Fruit fly (Drosophila melanogaster) whole organism, embryonic: ENCODE measurements around the gene aph-1.

Experiments used
- CG10543 ChIP-seq: fragments of 200-800 bp; sonication (Bioruptor generic); optimal IDR thresholded peaks from 3 replicates; lab custom pipeline; 2017; ENCODE audit warnings: missing biosample characterization, mild to moderate bottlenecking, missing genetic modification characterization, moderate library complexity
- CG10979 ChIP-seq: fragments of 200-800 bp; sonication (Bioruptor generic); optimal IDR thresholded peaks from 2 replicates; lab custom pipeline; 2018; ENCODE audit warnings: missing biosample characterization, mild to moderate bottlenecking, missing genetic modification characterization, moderate library complexity
- CG12236 ChIP-seq: fragments of 200-800 bp; sonication (Bioruptor generic); optimal IDR thresholded peaks from 2 replicates; lab custom pipeline; 2016; ENCODE audit warnings: missing biosample characterization, missing genetic modification characterization
- CG12942 ChIP-seq: fragments of 200-800 bp; sonication (Bioruptor generic); optimal IDR thresholded peaks from 3 replicates; lab custom pipeline; 2016; ENCODE audit warnings: missing biosample characterization, missing genetic modification characterization
- CG13894 ChIP-seq: fragments of 200-800 bp; sonication (Bioruptor generic); optimal IDR thresholded peaks from 3 replicates; lab custom pipeline; 2018; ENCODE audit warnings: missing biosample characterization, mild to moderate bottlenecking, missing genetic modification characterization, moderate library complexity
- CG14441 ChIP-seq: fragments of 200-800 bp; sonication (Bioruptor generic); IDR thresholded peaks from 2 replicates; pipeline ENCODE4 v1.3.6; 2022; ENCODE audit warnings: missing biosample characterization, missing genetic modification characterization
- CG15073 ChIP-seq: fragments of 200-800 bp; sonication (Bioruptor generic); optimal IDR thresholded peaks from 2 replicates; lab custom pipeline; 2016; ENCODE audit warnings: missing biosample characterization, missing genetic modification characterization
- CG1603 ChIP-seq: fragments of 200-800 bp; sonication (Bioruptor generic); optimal IDR thresholded peaks from 2 replicates; lab custom pipeline; 2019; ENCODE audit warnings: missing biosample characterization, mild to moderate bottlenecking, missing genetic modification characterization, moderate library complexity
- CG17829 ChIP-seq: fragments of 200-800 bp; optimal IDR thresholded peaks from 2 replicates; lab custom pipeline; 2019; ENCODE audit warnings: missing biosample characterization, mild to moderate bottlenecking, missing genetic modification characterization, moderate library complexity
- CG18619 ChIP-seq: fragments of 200-800 bp; sonication (Bioruptor generic); optimal IDR thresholded peaks from 3 replicates; lab custom pipeline; 2017; ENCODE audit warnings: missing biosample characterization, mild to moderate bottlenecking, missing genetic modification characterization
- CG32767 ChIP-seq: fragments of 200-800 bp; sonication (Bioruptor generic); IDR thresholded peaks from 2 replicates; pipeline ENCODE4 v1.3.6; 2022; ENCODE audit warnings: missing biosample characterization, missing genetic modification characterization
- CG34224 ChIP-seq: fragments of 200-800 bp; sonication (Bioruptor generic); IDR thresholded peaks from 3 replicates; pipeline ENCODE4 v1.3.6; 2022; ENCODE audit warnings: missing biosample characterization, missing genetic modification characterization; ENCODE audit not compliant: partially characterized antibody
- CG3726 ChIP-seq: fragments of 200-800 bp; sonication (Bioruptor generic); IDR thresholded peaks from 3 replicates; pipeline ENCODE4, ENCODE4 v1.3.6; 2022; ENCODE audit warnings: missing biosample characterization, missing genetic modification characterization
- CG3995 ChIP-seq: fragments of 200-800 bp; sonication (Bioruptor generic); optimal IDR thresholded peaks from 3 replicates; lab custom pipeline; 2016; ENCODE audit warnings: missing biosample characterization, missing genetic modification characterization
- CG4404 ChIP-seq: fragments of 200-800 bp; sonication (Bioruptor generic); IDR thresholded peaks from 2 replicates; pipeline ENCODE4 v1.3.6; 2022; ENCODE audit warnings: missing biosample characterization, missing genetic modification characterization
- CG6254 ChIP-seq: fragments of 200-800 bp; sonication (Bioruptor generic); optimal IDR thresholded peaks from 3 replicates; lab custom pipeline; 2017; ENCODE audit warnings: mild to moderate bottlenecking, missing biosample characterization, missing genetic modification reagents, missing genetic modification characterization
- CG6654 ChIP-seq: fragments of 200-800 bp; sonication (Bioruptor generic); optimal IDR thresholded peaks from 2 replicates; lab custom pipeline; 2017; ENCODE audit warnings: missing biosample characterization, mild to moderate bottlenecking, missing genetic modification characterization
- CG7963 ChIP-seq: fragments of 200-800 bp; sonication (Bioruptor generic); IDR thresholded peaks from 3 replicates; pipeline ENCODE4 v1.3.6; 2022; ENCODE audit warnings: missing biosample characterization, missing genetic modification characterization; ENCODE audit not compliant: partially characterized antibody
- CG8765 ChIP-seq: fragments of 200-800 bp; sonication (Bioruptor generic); IDR thresholded peaks from 2 replicates; pipeline ENCODE4 v1.3.6; 2022; ENCODE audit warnings: missing biosample characterization, missing genetic modification characterization
- CG9215 ChIP-seq: fragments of 200-800 bp; sonication (Bioruptor generic); IDR thresholded peaks from 2 replicates; pipeline ENCODE4 v1.3.6; 2022; ENCODE audit warnings: missing biosample characterization, missing genetic modification characterization
- CkIIα-i1 ChIP-seq: fragments of 200-800 bp; sonication (Bioruptor generic); IDR thresholded peaks from 2 replicates; pipeline ENCODE4 v1.3.6; 2022; ENCODE audit warnings: missing biosample characterization, missing genetic modification characterization
- D19A ChIP-seq: fragments of 200-800 bp; optimal IDR thresholded peaks from 3 replicates; lab custom pipeline; 2019; ENCODE audit warnings: missing biosample characterization, mild to moderate bottlenecking, missing genetic modification characterization, moderate library complexity
- D19B ChIP-seq: fragments of 200-800 bp; sonication (Bioruptor generic); optimal IDR thresholded peaks from 2 replicates; lab custom pipeline; 2017; ENCODE audit warnings: missing biosample characterization, mild to moderate bottlenecking, missing genetic modification characterization
- Dek ChIP-seq: fragments of 200-800 bp; sonication (Bioruptor generic); optimal IDR thresholded peaks from 3 replicates; lab custom pipeline; 2019; ENCODE audit warnings: missing biosample characterization, mild to moderate bottlenecking, missing genetic modification characterization, moderate library complexity
- Lpt ChIP-seq: fragments of >200 bp; optimal IDR thresholded peaks from 2 replicates; lab custom pipeline; 2018; ENCODE audit warnings: missing biosample characterization, missing genetic modification characterization
- MBD-R2 ChIP-seq: fragments of 200-800 bp; sonication (Bioruptor generic); IDR thresholded peaks from 2 replicates; pipeline ENCODE4 v1.3.6; 2022; ENCODE audit warnings: missing biosample characterization, missing genetic modification characterization
- Mad ChIP-seq: fragments of 200-800 bp; sonication (Bioruptor generic); optimal IDR thresholded peaks from 2 replicates; lab custom pipeline; 2016; ENCODE audit warnings: missing biosample characterization, missing genetic modification characterization
- Med ChIP-seq: fragments of 200-800 bp; sonication (Bioruptor generic); peaks from one replicate; lab custom pipeline; 2016; ENCODE audit warnings: missing biosample characterization, missing genetic modification characterization, mild to moderate bottlenecking, inconsistent platforms, moderate library complexity
- Mes4 ChIP-seq: fragments of 200-800 bp; sonication (Bioruptor generic); optimal IDR thresholded peaks from 2 replicates; lab custom pipeline; 2016; ENCODE audit warnings: missing biosample characterization, missing genetic modification characterization
- Mrtf ChIP-seq: fragments of 200-800 bp; sonication (Bioruptor generic); IDR thresholded peaks from 3 replicates; pipeline ENCODE4 v1.3.6; 2022; ENCODE audit warnings: missing biosample characterization, missing genetic modification characterization
- NK7.1 ChIP-seq: fragments of 200-800 bp; sonication (Bioruptor generic); optimal IDR thresholded peaks from 3 replicates; lab custom pipeline; 2016; ENCODE audit warnings: missing biosample characterization, missing genetic modification characterization
- Sox100B ChIP-seq: fragments of 200-800 bp; sonication (Bioruptor generic); optimal IDR thresholded peaks from 3 replicates; lab custom pipeline; 2018; ENCODE audit warnings: missing biosample characterization, mild to moderate bottlenecking, missing genetic modification characterization
- Spps ChIP-seq: fragments of 200-800 bp; sonication (Bioruptor generic); optimal IDR thresholded peaks from 2 replicates; lab custom pipeline; 2018; ENCODE audit warnings: missing biosample characterization, mild to moderate bottlenecking, missing genetic modification characterization
- bigmax ChIP-seq: fragments of 200-800 bp; sonication (Bioruptor generic); optimal IDR thresholded peaks from 2 replicates; lab custom pipeline; 2018; ENCODE audit warnings: missing biosample characterization, mild to moderate bottlenecking, missing genetic modification characterization
- bowl ChIP-seq: fragments of 200-800 bp; sonication (Bioruptor generic); IDR thresholded peaks from 2 replicates; pipeline ENCODE4 v1.3.6; 2022; ENCODE audit warnings: missing biosample characterization, missing genetic modification characterization
- crol ChIP-seq: fragments of 200-800 bp; sonication (Bioruptor generic); IDR thresholded peaks from 2 replicates; pipeline ENCODE4 v1.3.6; 2022; ENCODE audit warnings: missing biosample characterization, missing genetic modification characterization
- grn ChIP-seq: fragments of 200-800 bp; sonication (Bioruptor generic); optimal IDR thresholded peaks from 3 replicates; lab custom pipeline; 2017; ENCODE audit warnings: missing biosample characterization, missing genetic modification characterization
- hbn ChIP-seq: fragments of 200-800 bp; sonication (Bioruptor generic); IDR thresholded peaks from 2 replicates; pipeline ENCODE4 v1.3.6; 2022; ENCODE audit warnings: missing biosample characterization, missing genetic modification characterization; ENCODE audit not compliant: partially characterized antibody
- her ChIP-seq: fragments of 200-800 bp; sonication (Bioruptor generic); optimal IDR thresholded peaks from 2 replicates; lab custom pipeline; 2016; ENCODE audit warnings: missing biosample characterization, missing genetic modification characterization
- hkb ChIP-seq, 2 experiments: fragments of 200-800 bp in 1 of 2; fragments of >200 bp in 1 of 2; sonication (Bioruptor generic) in 1 of 2; IDR thresholded peaks in 1 of 2; optimal IDR thresholded peaks in 1 of 2; 2 replicates each; pipeline versions ENCODE4 v1.3.6 to Lab custom; 2017 to 2022; ENCODE audit warnings: missing biosample characterization in 1 of 2, missing genetic modification characterization in 1 of 2
- insv ChIP-seq, 2 experiments: fragments of 200-800 bp; sonication (Bioruptor generic); optimal IDR thresholded peaks; 3 replicates each; lab custom pipeline; 2016 to 2018; ENCODE audit warnings: missing biosample characterization in 2 of 2, missing genetic modification characterization in 2 of 2
- kah ChIP-seq: fragments of 200-800 bp; sonication (Bioruptor generic); optimal IDR thresholded peaks from 2 replicates; lab custom pipeline; 2018; ENCODE audit warnings: missing biosample characterization, mild to moderate bottlenecking, missing genetic modification characterization
- lola ChIP-seq, 3 experiments: fragments of >200 bp in 2 of 3; fragments of 200-800 bp in 1 of 3; sonication (Bioruptor generic) in 1 of 3; optimal IDR thresholded peaks; 2 replicates each; lab custom pipeline; 2017 to 2019; ENCODE audit warnings: missing biosample characterization in 3 of 3, missing genetic modification characterization in 3 of 3, mild to moderate bottlenecking in 1 of 3, moderate library complexity in 1 of 3
- oc ChIP-seq: fragments of 200-800 bp; sonication (Bioruptor generic); optimal IDR thresholded peaks from 2 replicates; lab custom pipeline; 2018; ENCODE audit warnings: missing biosample characterization, mild to moderate bottlenecking, missing genetic modification characterization, moderate library complexity
- pan ChIP-seq, 4 experiments: fragments of >200 bp in 3 of 4; fragments of 200-800 bp in 1 of 4; sonication (Bioruptor generic) in 1 of 4; optimal IDR thresholded peaks in 3 of 4; IDR thresholded peaks in 1 of 4; 2 replicates each; pipeline versions ENCODE4 v1.3.6 to Lab custom; 2017 to 2022; ENCODE audit warnings: missing biosample characterization in 2 of 4, missing genetic modification characterization in 2 of 4, mixed read lengths in 1 of 4
- peb ChIP-seq: fragments of 200-800 bp; sonication (Bioruptor generic); IDR thresholded peaks from 2 replicates; pipeline ENCODE4 v1.3.6; 2022; ENCODE audit warnings: missing biosample characterization, missing genetic modification characterization
- schlank ChIP-seq: fragments of 200-800 bp; sonication (Bioruptor generic); optimal IDR thresholded peaks from 2 replicates; lab custom pipeline; 2018; ENCODE audit warnings: missing biosample characterization, mild to moderate bottlenecking, missing genetic modification characterization
- slou ChIP-seq: fragments of 200-800 bp; sonication (Bioruptor generic); optimal IDR thresholded peaks from 3 replicates; lab custom pipeline; 2016; ENCODE audit warnings: missing biosample characterization, missing genetic modification characterization
- tll ChIP-seq, 2 experiments: fragments of 200-800 bp in 1 of 2; fragments of >200 bp in 1 of 2; sonication (Bioruptor generic) in 1 of 2; optimal IDR thresholded peaks; 2 replicates each; lab custom pipeline; 2017 to 2019; ENCODE audit warnings: missing biosample characterization in 2 of 2, missing genetic modification characterization in 2 of 2, mild to moderate bottlenecking in 1 of 2, moderate library complexity in 1 of 2

The aph-1 gene

dm6 chr2L:2751904-2752459, 14.1 kb upstream of the aph-1 start, which contains the start of gene Bacc (continued):
- TF ChIP-seq kah (GFP tag; lab: Kevin White, UChicago), result peak; percentile 73
- TF ChIP-seq her, result peak; percentile 88
- TF ChIP-seq CG15073 (GFP tag; lab: Kevin White, UChicago), result peak; percentile 31
- TF ChIP-seq Sox100B (GFP tag; lab: Kevin White, UChicago), result peak; percentile 92
- no peak for TF ChIP-seq peb
- TF ChIP-seq bowl, result no peak
- no peak for TF ChIP-seq CG7963 (GFP tag; lab: Robert Waterston, UW)
- TF ChIP-seq oc, result peak; percentile 55
- TF ChIP-seq hbn, result no peak
- no peak for TF ChIP-seq CG9215 (GFP tag; lab: Robert Waterston, UW)
- peak; percentile 67 for TF ChIP-seq CG6654 (GFP tag; lab: Kevin White, UChicago)
- peak; percentile 77 for TF ChIP-seq schlank (tag; lab: Kevin White, UChicago)
- TF ChIP-seq hkb (optimal IDR thresholded peaks at IDR 0.05; lab: Kevin White, UChicago), result no peak
- TF ChIP-seq hkb (GFP tag; IDR thresholded peaks at IDR 0.05; lab: Robert Waterston, UW), result no peak
- TF ChIP-seq NK7.1 (GFP tag; lab: Kevin White, UChicago), result peak; percentile 87
- peak; percentile 73 for TF ChIP-seq CG3995 (GFP tag; lab: Kevin White, UChicago)
- peak; percentile 40 for TF ChIP-seq D19B (GFP tag; lab: Kevin White, UChicago)
- no peak for TF ChIP-seq crol
- peak; percentile 59 for TF ChIP-seq Mad (GFP tag; lab: Kevin White, UChicago)
- TF ChIP-seq insv (GFP tag; optimal IDR thresholded peaks at IDR 0.05; lab: Kevin White, UChicago), result peak in 1 of 2 experiments; percentile 7
- no peak for TF ChIP-seq MBD-R2 (GFP tag; lab: Robert Waterston, UW)
- TF ChIP-seq CG13894 (tag; lab: Kevin White, UChicago), result no peak
- no peak for TF ChIP-seq grn (GFP tag; lab: Kevin White, UChicago)
- peak; percentile 92 for TF ChIP-seq CG18619
- TF ChIP-seq Dek (tag; lab: Kevin White, UChicago), result peak; percentile 77
- TF ChIP-seq CG4404 (GFP tag; lab: Robert Waterston, UW), result no peak
- TF ChIP-seq CG10543, result peak; percentile 74
- TF ChIP-seq CG32767, result no peak
- TF ChIP-seq pan (optimal IDR thresholded peaks at IDR 0.05; lab: Kevin White, UChicago), result no peak
- TF ChIP-seq pan (GFP tag; optimal IDR thresholded peaks at IDR 0.05 in 1 of 2, IDR thresholded peaks at IDR 0.05 in 1 of 2), result no peak
- peak; percentile 73 for TF ChIP-seq CG17829 (tag; lab: Kevin White, UChicago)
- TF ChIP-seq CG6254, result peak; percentile 72
- TF ChIP-seq Med (GFP tag; lab: Kevin White, UChicago), result peak; percentile 97
- no peak for TF ChIP-seq CG34224 (GFP tag; lab: Robert Waterston, UW)
- peak; percentile 84 for TF ChIP-seq D19A (tag; lab: Kevin White, UChicago)
- TF ChIP-seq CkIIα-i1 (GFP tag; lab: Robert Waterston, UW), result no peak
- TF ChIP-seq CG3726, result no peak
- no peak for TF ChIP-seq Lpt (GFP tag; lab: Kevin White, UChicago)
- peak; percentile 81 for TF ChIP-seq CG12236 (GFP tag; lab: Kevin White, UChicago)
- peak in 1 of 3 experiments; percentile 73 for TF ChIP-seq lola (GFP tag; optimal IDR thresholded peaks at IDR 0.05; lab: Kevin White, UChicago)
- peak; percentile 64 for TF ChIP-seq CG1603
- TF ChIP-seq Mes4 (GFP tag; lab: Kevin White, UChicago), result peak; percentile 79
- no peak for TF ChIP-seq CG14441 (GFP tag; lab: Robert Waterston, UW)
- no peak for TF ChIP-seq tll (GFP tag; optimal IDR thresholded peaks at IDR 0.05; lab: Kevin White, UChicago)
- TF ChIP-seq CG8765, result no peak
- peak; percentile 72 for TF ChIP-seq slou (GFP tag; lab: Kevin White, UChicago)
- TF ChIP-seq bigmax (GFP tag; lab: Kevin White, UChicago), result no peak
- TF ChIP-seq CG10979 (tag; lab: Kevin White, UChicago), result peak; percentile 75
- no peak for TF ChIP-seq Mrtf (GFP tag; lab: Robert Waterston, UW)
- TF ChIP-seq CG12942 (GFP tag; lab: Kevin White, UChicago), result peak; percentile 80
- TF ChIP-seq Spps (tag; lab: Kevin White, UChicago), result peak; percentile 48
